Worm (Caenorhabditis elegans) whole organism, midembryonic: ENCODE measurements around the gene Y60C6A.3.
"Not testable (repeated sequence)": the region's sequence is repeated elsewhere in the genome, so short reads cannot be mapped to it uniquely, and the experiment has no call there.

ENCODE experiments used
- T22C8.4 ChIP-seq: fragments of 200-800 bp; sonication (Bioruptor generic); IDR thresholded peaks from 2 replicates; pipeline ENCODE4 v1.3.6; 2022; ENCODE audit warnings: missing genetic modification characterization, missing compliant biosample characterization
- cog-1 ChIP-seq: sonication (generic microtip); optimal IDR thresholded peaks from 2 replicates; lab custom pipeline; 2016; ENCODE audit warnings: missing genetic modification characterization, missing compliant biosample characterization
- flt-1 ChIP-seq: fragments of 200-800 bp; sonication (Bioruptor generic); IDR thresholded peaks from 2 replicates; pipeline ENCODE4 v1.3.6; 2022; ENCODE audit warnings: missing genetic modification characterization, missing compliant biosample characterization
- klf-2 ChIP-seq: fragments of 200-800 bp; sonication (Bioruptor generic); conservative IDR thresholded peaks from 2 replicates; pipeline ENCODE4 v1.3.6; 2022; ENCODE audit warnings: missing genetic modification reagents, missing genetic modification characterization, missing compliant biosample characterization
- med-1 ChIP-seq: sonication (generic microtip); optimal IDR thresholded peaks from 2 replicates; lab custom pipeline; 2017; ENCODE audit warnings: missing genetic modification characterization, mild to moderate bottlenecking, missing compliant biosample characterization, antibody characterized with exemption, missing genetic modification reagents; ENCODE audit not compliant: insufficient read depth
- ref-1 ChIP-seq: fragments of 200-800 bp; sonication (Bioruptor generic); conservative IDR thresholded peaks from 2 replicates; pipeline ENCODE4 v1.3.6; 2022; ENCODE audit warnings: missing genetic modification reagents, missing genetic modification characterization, missing compliant biosample characterization
- tab-1 ChIP-seq: fragments of 200-800 bp; sonication (Bioruptor generic); IDR thresholded peaks from 2 replicates; pipeline ENCODE4 v1.3.6; 2022; ENCODE audit warnings: missing genetic modification characterization, missing compliant biosample characterization
- ztf-23 ChIP-seq: fragments of 200-800 bp; sonication (Bioruptor generic); IDR thresholded peaks from 2 replicates; pipeline ENCODE4 v1.3.6; 2022; ENCODE audit warnings: missing genetic modification reagents, missing genetic modification characterization, missing compliant biosample characterization
- ztf-29 ChIP-seq: fragments of 200-800 bp; sonication (Bioruptor generic); IDR thresholded peaks from 2 replicates; pipeline ENCODE4 v1.3.6; 2022; ENCODE audit warnings: missing genetic modification reagents, missing genetic modification characterization, missing compliant biosample characterization

The Y60C6A.3 gene

DNA sequence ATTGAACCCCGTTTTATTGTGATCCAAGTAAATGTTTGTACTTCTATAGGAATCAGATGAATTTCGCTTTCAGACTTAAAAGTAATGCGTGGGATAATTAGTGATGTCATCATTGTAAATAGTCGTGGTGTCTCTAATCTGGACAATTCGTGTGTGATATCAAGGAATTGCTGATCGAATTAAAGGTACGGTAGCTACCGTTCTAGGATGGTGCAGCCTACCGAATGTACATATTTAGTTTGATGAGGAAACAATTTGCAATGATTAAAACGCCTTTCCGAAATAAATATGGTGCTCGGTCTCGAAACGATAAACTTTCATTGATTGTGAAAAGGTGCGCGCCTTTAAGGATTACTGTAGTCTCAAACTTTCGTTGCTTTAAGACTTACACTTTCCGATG lies 27.1 kb upstream of the Y60C6A.3 start:
- TF ChIP-seq klf-2 (GFP tag; lab: Robert Waterston, UW) (no peak), med-1 (GFP tag; lab: Kevin White, UChicago) (no peak), cog-1 (no peak)

- not testable (repeated sequence) for TF ChIP-seq med-1 (GFP tag; lab: Kevin White, UChicago); cog-1; tab-1 (GFP tag; lab: Robert Waterston, UW)
Observed at ce11 chrV:4760674-4761073, 24.9 kb upstream of the Y60C6A.3 start, which contains the start of gene bgnt-1.4. Gene bgnt-1.4 (plus strand): TSS chrV:4760974.

ce11 chrV:4766501-4766900 lies 19.1 kb upstream of the Y60C6A.3 start, which contains the start of gene C18G1.8:
Gene C18G1.8 (minus strand): TSS chrV:4766601.
- no peak for TF ChIP-seq ztf-23 (GFP tag; lab: Robert Waterston, UW)
- TF ChIP-seq med-1 (GFP tag; lab: Kevin White, UChicago) = no peak
- TF ChIP-seq klf-2 (GFP tag; lab: Robert Waterston, UW) = no peak
- TF ChIP-seq flt-1 (GFP tag; lab: Robert Waterston, UW) = no peak
- TF ChIP-seq tab-1 (GFP tag; lab: Robert Waterston, UW) = no peak
- no peak for TF ChIP-seq cog-1
- no peak for TF ChIP-seq ztf-29 (GFP tag; lab: Robert Waterston, UW)
- TF ChIP-seq T22C8.4 (GFP tag; lab: Robert Waterston, UW) = no peak
- TF ChIP-seq ref-1 (GFP tag; lab: Robert Waterston, UW) = no peak

DNA sequence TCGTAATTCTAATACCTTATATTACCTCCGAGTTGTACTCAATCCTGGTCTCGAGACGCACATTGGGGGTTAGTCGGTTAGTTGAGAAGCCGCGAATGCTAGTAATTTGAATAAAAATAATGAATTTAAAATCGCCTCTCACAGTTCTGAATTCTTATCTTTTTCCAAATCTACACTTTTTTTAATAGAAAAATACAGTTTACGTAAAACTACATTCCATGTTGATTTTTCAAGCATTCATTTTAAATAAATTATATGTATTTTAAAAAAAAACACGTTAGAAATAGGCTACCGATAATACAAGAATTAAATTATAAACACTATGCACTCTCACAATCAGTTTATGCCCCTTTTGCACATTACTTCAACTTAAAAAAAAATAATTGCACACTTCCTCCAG lies 16.0 kb upstream of the Y60C6A.3 start, which contains the start of gene C18G1.9:
Gene C18G1.9, minus strand, starts transcription at position 101 of the 400 bp plus-strand sequence.
- no peak for TF ChIP-seq tab-1 (GFP tag; lab: Robert Waterston, UW)
- no peak for TF ChIP-seq ref-1 (GFP tag; lab: Robert Waterston, UW)
- TF ChIP-seq med-1 (GFP tag; lab: Kevin White, UChicago) = no peak
- TF ChIP-seq klf-2 (GFP tag; lab: Robert Waterston, UW) = no peak
- no peak for TF ChIP-seq ztf-29 (GFP tag; lab: Robert Waterston, UW)
- no peak for TF ChIP-seq flt-1 (GFP tag; lab: Robert Waterston, UW)
- no peak for TF ChIP-seq T22C8.4 (GFP tag; lab: Robert Waterston, UW)
- no peak for TF ChIP-seq cog-1
- no peak for TF ChIP-seq ztf-23 (GFP tag; lab: Robert Waterston, UW)

ce11 chrV:4770408-4770947 lies 15.1 kb upstream of the Y60C6A.3 start, which contains the start of gene elt-7:
Gene elt-7 (plus strand): TSS chrV:4770670.
- TF ChIP-seq med-1 (GFP tag; lab: Kevin White, UChicago) (no peak), T22C8.4 (GFP tag; lab: Robert Waterston, UW) (no peak), ztf-23 (GFP tag; lab: Robert Waterston, UW) (no peak), ref-1 (GFP tag; lab: Robert Waterston, UW) (no peak), flt-1 (GFP tag; lab: Robert Waterston, UW) (no peak), cog-1 (no peak), klf-2 (GFP tag; lab: Robert Waterston, UW) (no peak), tab-1 (GFP tag; lab: Robert Waterston, UW) (no peak), ztf-29 (GFP tag; lab: Robert Waterston, UW) (no peak)

DNA sequence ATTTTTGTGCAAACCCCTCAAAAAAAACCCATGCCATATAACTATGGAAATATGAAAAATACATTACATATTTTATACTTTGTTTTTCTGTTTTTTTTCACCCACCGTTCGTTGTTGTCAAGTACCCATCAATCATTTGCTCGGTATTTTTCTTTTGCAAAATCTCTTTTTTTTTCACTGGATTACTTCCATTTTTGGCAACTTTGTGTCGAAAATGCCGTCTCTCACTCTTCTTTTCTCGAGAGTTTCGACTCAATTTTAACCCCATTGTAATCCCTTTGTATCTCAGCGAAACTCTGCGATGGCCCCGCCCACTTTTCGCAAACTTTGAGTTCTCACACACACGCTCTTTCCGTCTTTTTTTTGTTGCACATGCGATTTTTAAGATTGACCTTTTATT lies 10.5 kb upstream of the Y60C6A.3 start:
- TF ChIP-seq T22C8.4 (GFP tag; lab: Robert Waterston, UW) (no peak), flt-1 (GFP tag; lab: Robert Waterston, UW) (no peak), ztf-29 (GFP tag; lab: Robert Waterston, UW) (no peak), ztf-23 (GFP tag; lab: Robert Waterston, UW) (no peak), tab-1 (GFP tag; lab: Robert Waterston, UW) (no peak), klf-2 (GFP tag; lab: Robert Waterston, UW) (no peak), ref-1 (GFP tag; lab: Robert Waterston, UW) (no peak)

ce11 chrV:4777388-4777986 lies 8.1 kb upstream of the Y60C6A.3 start, which contains the start of gene C18G1.1:
Gene C18G1.1 (plus strand): TSS chrV:4777960.
- TF ChIP-seq ztf-23 (GFP tag; lab: Robert Waterston, UW) = no peak

ce11 chrV:4783313-4783712 lies 2.3 kb upstream of the Y60C6A.3 start, which contains the start of gene Y60C6A.1:
Gene Y60C6A.1 (plus strand): TSS chrV:4783613.
- TF ChIP-seq ztf-23 (GFP tag; lab: Robert Waterston, UW) = no peak
- no peak for TF ChIP-seq cog-1
- TF ChIP-seq ref-1 (GFP tag; lab: Robert Waterston, UW) = no peak
- no peak for TF ChIP-seq klf-2 (GFP tag; lab: Robert Waterston, UW)
- TF ChIP-seq flt-1 (GFP tag; lab: Robert Waterston, UW) = no peak
- no peak for TF ChIP-seq med-1 (GFP tag; lab: Kevin White, UChicago)
- no peak for TF ChIP-seq tab-1 (GFP tag; lab: Robert Waterston, UW)
- TF ChIP-seq T22C8.4 (GFP tag; lab: Robert Waterston, UW) = no peak
- no peak for TF ChIP-seq ztf-29 (GFP tag; lab: Robert Waterston, UW)

DNA sequence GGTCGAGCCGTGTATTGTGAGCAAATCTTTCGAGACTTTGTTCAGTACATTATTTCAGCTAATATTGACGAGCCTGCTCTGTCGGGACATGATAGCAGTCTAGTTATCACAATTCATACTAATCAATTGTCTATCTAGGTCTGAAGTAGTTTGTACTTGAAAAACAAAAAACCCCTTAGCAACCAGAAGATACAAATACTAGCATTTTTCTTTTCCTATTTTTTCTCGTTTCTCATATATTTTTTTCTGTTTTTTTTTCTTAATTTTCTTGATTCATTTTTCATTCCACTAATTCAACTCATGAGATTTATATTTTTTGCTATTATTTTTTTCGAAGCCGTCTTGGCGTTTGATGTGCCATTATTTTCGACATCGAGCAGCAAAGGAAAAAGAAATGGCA lies 1.6 kb downstream of the Y60C6A.3 start, which contains the start of gene R02F11.9:
Gene R02F11.9, plus strand, starts transcription at position 301 of the 400 bp plus-strand sequence.
- TF ChIP-seq ztf-23 (GFP tag; lab: Robert Waterston, UW) (no peak), ref-1 (GFP tag; lab: Robert Waterston, UW) (no peak), flt-1 (GFP tag; lab: Robert Waterston, UW) (no peak), klf-2 (GFP tag; lab: Robert Waterston, UW) (no peak), cog-1 (no peak), med-1 (GFP tag; lab: Kevin White, UChicago) (no peak), ztf-29 (GFP tag; lab: Robert Waterston, UW) (no peak), tab-1 (GFP tag; lab: Robert Waterston, UW) (no peak), T22C8.4 (GFP tag; lab: Robert Waterston, UW) (no peak)
